Worm (Caenorhabditis elegans) whole organism, late embryonic: ENCODE measurements around the gene srj-4.
"Not testable (repeated sequence)": the region's sequence is repeated elsewhere in the genome, so short reads cannot be mapped to it uniquely, and the experiment has no call there.

Experiments used
- F13H6.1 ChIP-seq: sonication (generic microtip); optimal IDR thresholded peaks from 2 replicates; lab custom pipeline; 2016; ENCODE audit warnings: missing genetic modification characterization, missing compliant biosample characterization
- K02D7.2 ChIP-seq: sonication (generic microtip); optimal IDR thresholded peaks from 2 replicates; lab custom pipeline; 2017; ENCODE audit warnings: mild to moderate bottlenecking, missing genetic modification characterization, missing compliant biosample characterization
- ahr-1 ChIP-seq: sonication (generic microtip); optimal IDR thresholded peaks from 2 replicates; lab custom pipeline; 2016; ENCODE audit warnings: missing genetic modification characterization, missing compliant biosample characterization
- ama-1 ChIP-seq: fragments of 150-350 bp; optimal IDR thresholded peaks from 2 replicates; lab custom pipeline; 2014
- ceh-18 ChIP-seq: sonication (generic microtip); optimal IDR thresholded peaks from 2 replicates; lab custom pipeline; 2016; ENCODE audit warnings: missing genetic modification characterization, missing compliant biosample characterization
- ceh-31 ChIP-seq: sonication (generic microtip); optimal IDR thresholded peaks from 2 replicates; lab custom pipeline; 2016; ENCODE audit warnings: missing genetic modification characterization, missing compliant biosample characterization
- ceh-34 ChIP-seq: sonication (generic microtip); optimal IDR thresholded peaks from 2 replicates; lab custom pipeline; 2016; ENCODE audit warnings: mild to moderate bottlenecking, missing genetic modification characterization, missing compliant biosample characterization
- ceh-45 ChIP-seq: fragments of 200-800 bp; sonication (Bioruptor generic); IDR thresholded peaks from 2 replicates; pipeline ENCODE4 v1.3.6; 2022; ENCODE audit warnings: missing genetic modification reagents, missing genetic modification characterization, missing compliant biosample characterization
- ceh-48 ChIP-seq: sonication (generic microtip); optimal IDR thresholded peaks from 2 replicates; lab custom pipeline; 2016; ENCODE audit warnings: missing genetic modification characterization, inconsistent platforms, missing compliant biosample characterization
- ceh-9 ChIP-seq: sonication (generic microtip); optimal IDR thresholded peaks from 2 replicates; lab custom pipeline; 2016; ENCODE audit warnings: mild to moderate bottlenecking, missing genetic modification characterization, inconsistent platforms, missing compliant biosample characterization
- dve-1 ChIP-seq: sonication (generic microtip); optimal IDR thresholded peaks from 2 replicates; lab custom pipeline; 2017; ENCODE audit warnings: antibody characterized with exemption, mild to moderate bottlenecking, missing genetic modification characterization, missing compliant biosample characterization
- ets-4 ChIP-seq: sonication (generic microtip); optimal IDR thresholded peaks from 2 replicates; lab custom pipeline; 2016; ENCODE audit warnings: missing genetic modification characterization, missing compliant biosample characterization
- eyg-1 ChIP-seq: sonication (generic microtip); optimal IDR thresholded peaks from 2 replicates; lab custom pipeline; 2016; ENCODE audit warnings: missing genotype, missing genetic modification characterization, missing compliant biosample characterization
- fkh-10 ChIP-seq: fragments of 150-350 bp; optimal IDR thresholded peaks from 2 replicates; lab custom pipeline; 2014; ENCODE audit warnings: missing biosample characterization, missing genetic modification reagents, missing genetic modification characterization
- hlh-13 ChIP-seq: fragments of 200-800 bp; sonication (Bioruptor generic); optimal IDR thresholded peaks from 2 replicates; lab custom pipeline; 2018; ENCODE audit warnings: mild to moderate bottlenecking, missing genetic modification characterization, missing compliant biosample characterization
- hlh-30 ChIP-seq: sonication (generic microtip); optimal IDR thresholded peaks from 2 replicates; lab custom pipeline; 2017; ENCODE audit warnings: antibody characterized with exemption, missing genetic modification characterization, missing compliant biosample characterization; ENCODE audit not compliant: insufficient read depth
- hlh-6 ChIP-seq: sonication (generic microtip); optimal IDR thresholded peaks from 2 replicates; lab custom pipeline; 2016; ENCODE audit warnings: missing genotype, missing genetic modification characterization, missing compliant biosample characterization
- hlh-8 ChIP-seq: sonication (generic microtip); optimal IDR thresholded peaks from 2 replicates; lab custom pipeline; 2016; ENCODE audit warnings: missing genotype, missing genetic modification characterization, missing compliant biosample characterization
- nhr-11 ChIP-seq: fragments of 150-350 bp; optimal IDR thresholded peaks from 2 replicates; lab custom pipeline; 2014; ENCODE audit warnings: missing biosample characterization, missing genetic modification characterization
- nhr-232 ChIP-seq: sonication (generic microtip); optimal IDR thresholded peaks from 2 replicates; lab custom pipeline; 2016; ENCODE audit warnings: missing genetic modification characterization, missing compliant biosample characterization
- npax-4 ChIP-seq: sonication (generic microtip); optimal IDR thresholded peaks from 2 replicates; lab custom pipeline; 2016; ENCODE audit warnings: missing genetic modification characterization, missing compliant biosample characterization
- pag-3 ChIP-seq: sonication (generic microtip); optimal IDR thresholded peaks from 2 replicates; lab custom pipeline; 2016; ENCODE audit warnings: missing compliant biosample characterization, missing genetic modification characterization, borderline replicate concordance
- pat-9 ChIP-seq: fragments of 200-800 bp; sonication (Bioruptor generic); optimal IDR thresholded peaks from 2 replicates; lab custom pipeline; 2018; ENCODE audit warnings: mild to moderate bottlenecking, missing genetic modification characterization, moderate library complexity, missing compliant biosample characterization
- pha-2 ChIP-seq: sonication (generic microtip); optimal IDR thresholded peaks from 2 replicates; lab custom pipeline; 2017; ENCODE audit warnings: mild to moderate bottlenecking, missing genetic modification characterization, missing compliant biosample characterization
- pros-1 ChIP-seq: fragments of 150-350 bp; optimal IDR thresholded peaks from 2 replicates; lab custom pipeline; 2014; ENCODE audit warnings: missing biosample characterization, missing genetic modification reagents, missing genetic modification characterization
- ref-2 ChIP-seq: sonication (generic microtip); optimal IDR thresholded peaks from 2 replicates; lab custom pipeline; 2016; ENCODE audit warnings: missing genetic modification characterization, missing compliant biosample characterization
- sdc-2 ChIP-seq: sonication (generic microtip); optimal IDR thresholded peaks from 2 replicates; lab custom pipeline; 2016; ENCODE audit warnings: missing genotype, missing genetic modification characterization, missing compliant biosample characterization
- sox-2 ChIP-seq: fragments of 200-800 bp; sonication (Bioruptor generic); IDR thresholded peaks from 2 replicates; pipeline ENCODE4 v1.3.6; 2022; ENCODE audit warnings: missing genetic modification reagents, missing genetic modification characterization, missing compliant biosample characterization
- sox-4 ChIP-seq: sonication (generic microtip); optimal IDR thresholded peaks from 2 replicates; lab custom pipeline; 2017; ENCODE audit warnings: mild to moderate bottlenecking, missing genetic modification characterization, inconsistent platforms, missing compliant biosample characterization
- tbx-2 ChIP-seq: sonication (generic microtip); optimal IDR thresholded peaks from 2 replicates; lab custom pipeline; 2016; ENCODE audit warnings: missing genetic modification characterization, missing compliant biosample characterization
- ttx-3 ChIP-seq: sonication (generic microtip); optimal IDR thresholded peaks from 2 replicates; lab custom pipeline; 2016; ENCODE audit warnings: missing genetic modification reagents, missing genetic modification characterization, missing compliant biosample characterization
- unc-3 ChIP-seq, 2 experiments: fragments of 200-800 bp in 1 of 2; sonication (Bioruptor generic) in 1 of 2; sonication (generic microtip) in 1 of 2; conservative IDR thresholded peaks in 1 of 2; optimal IDR thresholded peaks in 1 of 2; 2 replicates each; pipeline versions ENCODE4 v1.3.6 to Lab custom; 2016 to 2022; ENCODE audit warnings: missing compliant biosample characterization in 2 of 2, missing genetic modification characterization in 2 of 2, missing genetic modification reagents in 1 of 2
- unc-42 ChIP-seq: sonication (generic microtip); optimal IDR thresholded peaks from 2 replicates; lab custom pipeline; 2016; ENCODE audit warnings: missing genotype, missing genetic modification characterization, missing compliant biosample characterization
- zip-5 ChIP-seq: sonication (generic microtip); optimal IDR thresholded peaks from 2 replicates; lab custom pipeline; 2016; ENCODE audit warnings: missing genetic modification characterization, missing compliant biosample characterization

Gene srj-4

DNA sequence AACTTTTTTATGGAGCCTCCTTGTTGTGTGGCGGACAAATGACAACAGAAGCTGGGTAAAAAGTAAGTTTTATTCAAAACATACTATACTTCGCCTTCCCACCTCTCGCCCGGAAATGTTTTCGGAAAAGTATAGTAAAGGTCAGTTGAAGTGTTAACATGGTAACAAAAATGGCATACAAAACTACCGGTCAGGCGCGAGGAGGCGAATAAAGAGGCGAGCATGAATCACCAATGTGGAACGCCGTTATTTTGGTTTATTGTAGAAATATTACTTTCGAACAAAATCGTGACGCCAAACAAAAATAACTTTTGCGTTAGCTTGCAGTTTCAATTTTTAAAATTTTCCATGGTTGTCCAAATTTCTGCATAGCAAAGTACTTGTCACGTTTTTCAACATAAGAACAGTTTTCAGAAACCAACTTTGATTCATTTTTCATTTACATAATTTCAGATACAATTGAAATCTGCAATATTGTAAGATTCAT is 45.4 kb upstream of the srj-4 start, which contains the start of gene C13C4.8:
Gene C13C4.8 (plus strand): TSS at position 437 of the 487 bp plus-strand sequence.
- TF ChIP-seq unc-42 (tag; lab: Kevin White, UChicago), result no peak
- TF ChIP-seq, all 69 proteins: peak for 0

DNA sequence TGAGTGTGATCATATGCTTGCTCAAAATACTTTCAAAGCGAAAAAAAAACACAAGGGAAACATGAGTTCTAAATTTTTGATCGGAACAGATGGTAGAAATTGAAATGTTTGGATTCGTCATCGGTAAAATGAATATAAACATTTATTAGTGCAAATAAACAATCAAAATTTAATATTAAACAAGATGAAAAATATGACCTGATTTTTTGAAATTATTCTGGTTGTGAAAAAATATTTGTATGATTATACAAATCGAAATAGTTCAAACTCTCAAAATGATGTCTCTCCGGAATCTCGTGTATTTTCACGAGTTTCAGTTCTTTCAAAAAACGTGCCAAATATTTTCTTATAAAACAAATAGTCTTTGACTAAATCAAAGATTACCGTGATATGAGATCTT is 42.6 kb upstream of the srj-4 start, which contains the start of gene C13C4.7:
Gene C13C4.7 (minus strand): TSS at position 101 of the 400 bp plus-strand sequence.
- TF ChIP-seq ceh-18 (tag; lab: Kevin White, UChicago), result no peak
- no peak for TF ChIP-seq ets-4 (tag; lab: Kevin White, UChicago)
- TF ChIP-seq zip-5 (tag; lab: Kevin White, UChicago), result no peak
- TF ChIP-seq unc-42 (tag; lab: Kevin White, UChicago), result no peak
- TF ChIP-seq pag-3 (tag; lab: Kevin White, UChicago), result no peak
- TF ChIP-seq pros-1 (tag; lab: Kevin White, UChicago), result no peak
- TF ChIP-seq sox-2 (GFP tag; lab: Robert Waterston, UW), result no peak
- no peak for TF ChIP-seq ahr-1 (tag; lab: Kevin White, UChicago)
- no peak for TF ChIP-seq pat-9 (tag; lab: Kevin White, UChicago)
- TF ChIP-seq hlh-6 (tag; lab: Kevin White, UChicago), result no peak
- TF ChIP-seq pha-2 (tag; lab: Kevin White, UChicago), result no peak
- no peak for TF ChIP-seq eyg-1 (tag; lab: Kevin White, UChicago)
- TF ChIP-seq K02D7.2 (tag; lab: Kevin White, UChicago), result no peak
- no peak for TF ChIP-seq ceh-34
- TF ChIP-seq nhr-232 (tag; lab: Kevin White, UChicago), result no peak
- no peak for TF ChIP-seq ceh-9 (tag; lab: Kevin White, UChicago)
- TF ChIP-seq ref-2 (tag; lab: Kevin White, UChicago), result no peak
- TF ChIP-seq, all 69 proteins: peak for 0

DNA sequence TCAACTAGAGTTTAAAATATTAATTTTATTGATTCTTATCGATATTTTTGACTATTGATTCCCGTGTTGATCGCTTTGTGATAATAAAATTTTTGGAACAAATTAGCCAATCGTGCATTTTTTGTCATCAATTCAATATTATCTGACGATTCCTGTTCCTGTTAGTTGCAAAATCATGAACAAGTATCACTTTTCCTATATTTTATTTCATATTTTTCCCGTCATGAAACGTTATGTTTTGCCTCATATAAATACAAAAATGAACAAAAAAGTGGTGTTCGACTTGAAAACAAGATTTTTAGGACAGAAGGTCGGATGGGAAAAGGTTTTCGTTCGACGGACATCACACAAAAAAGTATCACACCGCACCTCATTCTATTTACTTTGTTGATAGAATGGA is 41.7 kb upstream of the srj-4 start, which contains the start of gene C13C4.6:
Gene C13C4.6 (plus strand): TSS at position 301 of the 400 bp plus-strand sequence.
- no peak for TF ChIP-seq pag-3 (tag; lab: Kevin White, UChicago)
- TF ChIP-seq ceh-31 (tag; lab: Kevin White, UChicago), result no peak
- no peak for TF ChIP-seq sdc-2 (tag; lab: Kevin White, UChicago)
- no peak for TF ChIP-seq nhr-11

DNA sequence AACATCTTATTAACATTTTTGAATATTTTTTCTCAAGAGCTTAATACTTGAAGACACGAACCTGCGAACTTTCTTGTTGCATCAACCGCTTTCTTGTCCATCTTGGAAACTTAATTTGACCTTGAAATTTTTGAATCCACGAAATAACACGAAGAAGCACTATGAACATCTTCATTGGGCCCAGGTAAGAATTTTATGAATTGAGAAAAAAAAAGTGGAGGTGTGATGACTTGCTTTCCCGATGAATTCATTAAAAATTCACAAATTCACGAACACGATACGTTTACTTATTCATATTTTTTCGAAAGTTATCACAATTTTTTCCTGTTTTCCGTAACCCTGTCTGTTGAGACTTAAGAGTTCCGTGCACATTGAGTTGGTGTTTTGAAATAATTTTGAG is 32.3 kb upstream of the srj-4 start, which contains the start of gene C27A7.6:
Gene C27A7.6 (minus strand): TSS at position 101 of the 400 bp plus-strand sequence.
- TF ChIP-seq ttx-3 (tag; lab: Kevin White, UChicago); fkh-10 (GFP tag; lab: Kevin White, UChicago); hlh-13 (GFP tag; lab: Kevin White, UChicago): not testable (repeated sequence)
- TF ChIP-seq, all 69 proteins: peak for 0; not testable (repeated sequence) for 69

DNA sequence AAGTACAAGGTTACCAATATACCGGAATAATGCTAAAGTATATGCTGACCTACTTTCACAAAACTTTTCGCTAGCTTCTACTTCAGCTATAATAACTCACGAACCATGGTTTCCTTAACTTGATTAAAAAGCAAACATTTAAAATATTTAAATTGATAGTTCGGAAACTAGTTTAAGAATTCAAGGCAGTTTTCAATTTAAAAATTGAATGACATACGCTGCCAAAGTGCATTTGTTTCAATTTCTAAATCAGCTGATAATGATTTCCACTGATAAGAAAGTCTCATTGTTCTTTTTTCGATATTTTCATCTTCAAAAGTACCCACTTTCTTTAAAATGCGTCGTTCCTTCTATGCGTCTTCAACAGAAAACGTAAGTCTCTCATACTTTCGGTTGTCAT is 31.8 kb upstream of the srj-4 start, which contains the start of gene enpp-1:
Gene enpp-1 (plus strand): TSS at position 301 of the 400 bp plus-strand sequence.
- not testable (repeated sequence) for TF ChIP-seq unc-42 (tag; lab: Kevin White, UChicago); hlh-13 (GFP tag; lab: Kevin White, UChicago); ama-1 (lab: Kevin White, UChicago)

DNA sequence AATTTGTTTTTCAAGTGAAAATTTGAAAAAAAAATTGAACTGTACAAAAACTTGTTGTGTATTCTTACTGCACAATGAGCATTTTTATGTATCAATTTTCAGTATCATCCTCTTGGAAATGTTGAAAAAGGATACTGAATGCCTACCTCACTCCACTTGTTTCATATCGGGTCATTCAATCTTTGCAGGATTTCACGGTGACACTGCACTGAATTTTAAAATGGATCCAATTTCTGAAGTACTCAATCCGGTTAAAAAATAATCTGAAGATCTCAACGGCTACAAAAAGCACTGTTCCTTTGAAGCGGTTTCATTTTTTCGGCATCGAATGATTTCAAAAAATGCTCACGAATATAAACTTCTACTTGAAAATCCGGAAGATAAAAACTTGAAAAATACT is 25.1 kb upstream of the srj-4 start:
- TF ChIP-seq sox-2 (GFP tag; lab: Robert Waterston, UW), result no peak
- no peak for TF ChIP-seq ceh-48 (tag; lab: Kevin White, UChicago)
- TF ChIP-seq ref-2 (tag; lab: Kevin White, UChicago), result no peak
- TF ChIP-seq npax-4 (tag; lab: Kevin White, UChicago), result no peak
- no peak for TF ChIP-seq ceh-45 (GFP tag; lab: Robert Waterston, UW)
- TF ChIP-seq tbx-2 (tag; lab: Kevin White, UChicago), result no peak
- TF ChIP-seq ceh-31 (tag; lab: Kevin White, UChicago), result no peak
- TF ChIP-seq F13H6.1 (tag; lab: Kevin White, UChicago), result no peak
- TF ChIP-seq hlh-30 (tag; lab: Kevin White, UChicago), result no peak
- no peak for TF ChIP-seq unc-3 (GFP tag; conservative IDR thresholded peaks at IDR 0.05; lab: Robert Waterston, UW)
- TF ChIP-seq unc-3 (tag; optimal IDR thresholded peaks at IDR 0.05; lab: Kevin White, UChicago), result no peak
- no peak for TF ChIP-seq unc-42 (tag; lab: Kevin White, UChicago)
- no peak for TF ChIP-seq ama-1 (lab: Kevin White, UChicago)
- no peak for TF ChIP-seq hlh-8 (tag; lab: Kevin White, UChicago)
- TF ChIP-seq ceh-34, result no peak
- TF ChIP-seq dve-1, result no peak
- TF ChIP-seq ttx-3 (tag; lab: Kevin White, UChicago), result no peak
- no peak for TF ChIP-seq sox-4 (tag; lab: Kevin White, UChicago)
- no peak for TF ChIP-seq ceh-18 (tag; lab: Kevin White, UChicago)
- TF ChIP-seq pat-9 (tag; lab: Kevin White, UChicago), result no peak
- TF ChIP-seq, all 69 proteins: peak for 0
